Worm (Caenorhabditis elegans): Measurements from ENCODE around the gene T26C5.2.
A peak's percentile ranks its signal among the peaks of the same experiment; 100 is the strongest.

DNA sequence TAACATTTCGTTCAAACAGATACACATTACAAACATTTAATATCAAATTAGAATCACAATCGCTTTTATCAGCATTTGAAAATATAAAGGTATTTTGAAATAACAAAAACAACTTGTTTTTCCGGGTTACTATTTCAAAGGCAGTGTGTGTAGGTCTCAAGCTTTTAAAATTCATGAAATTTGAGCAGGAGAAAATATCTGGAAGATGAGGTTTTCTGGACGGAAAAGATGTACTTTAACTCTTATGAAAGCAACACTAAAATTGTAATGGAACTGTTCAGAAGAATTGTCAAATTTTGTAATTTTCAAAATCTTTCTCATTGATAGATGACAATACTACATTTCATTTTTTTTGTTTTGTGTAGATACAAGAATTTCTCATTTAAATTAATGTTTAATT lies 25.5 kb downstream of the T26C5.2 start:
- TF ChIP-seq hlh-15 (tag; optimal IDR thresholded peaks at IDR 0.05) (no peak), nhr-232 (tag; optimal IDR thresholded peaks at IDR 0.05) (no peak), pros-1 (tag; optimal IDR thresholded peaks at IDR 0.05) (no peak), pqm-1 (tag; optimal IDR thresholded peaks at IDR 0.05) (no peak), fax-1 (tag; optimal IDR thresholded peaks at IDR 0.05) (no peak), ama-1 (optimal IDR thresholded peaks at IDR 0.05) (peak; percentile 68), gmeb-2 (tag; optimal IDR thresholded peaks at IDR 0.05) (no peak), sdc-2 (tag; optimal IDR thresholded peaks at IDR 0.05) (no peak), hlh-13 (GFP tag; optimal IDR thresholded peaks at IDR 0.05) (no peak), pha-4 (tag; optimal IDR thresholded peaks at IDR 0.05) (no peak), K02D7.2 (tag; optimal IDR thresholded peaks at IDR 0.05) (no peak), ceh-48 (tag; optimal IDR thresholded peaks at IDR 0.05) (no peak)
